Worm (Caenorhabditis elegans) whole organism, dauer: ENCODE results near the gene srh-62.

ENCODE experiments used
- unc-62 ChIP-seq: sonication (generic microtip); optimal IDR thresholded peaks from 2 replicates; lab custom pipeline; 2017; ENCODE audit warnings: missing biosample characterization, missing genetic modification reagents, missing genetic modification characterization

Gene srh-62

ce11 chrV:415072-415471, 12.1 kb upstream of the srh-62 start:
- no peak for TF ChIP-seq unc-62 (GFP tag; lab: Kevin White, UChicago)

ce11 chrV:414630-415029, 11.7 kb upstream of the srh-62 start, which contains the start of gene dod-19:
TSS of gene dod-19 (minus strand) at chrV:414759.
- TF ChIP-seq unc-62 (GFP tag; lab: Kevin White, UChicago): no peak

- no peak for TF ChIP-seq unc-62 (GFP tag; lab: Kevin White, UChicago)
Measured at ce11 chrV:412820-413219, 9.9 kb upstream of the srh-62 start.

DNA sequence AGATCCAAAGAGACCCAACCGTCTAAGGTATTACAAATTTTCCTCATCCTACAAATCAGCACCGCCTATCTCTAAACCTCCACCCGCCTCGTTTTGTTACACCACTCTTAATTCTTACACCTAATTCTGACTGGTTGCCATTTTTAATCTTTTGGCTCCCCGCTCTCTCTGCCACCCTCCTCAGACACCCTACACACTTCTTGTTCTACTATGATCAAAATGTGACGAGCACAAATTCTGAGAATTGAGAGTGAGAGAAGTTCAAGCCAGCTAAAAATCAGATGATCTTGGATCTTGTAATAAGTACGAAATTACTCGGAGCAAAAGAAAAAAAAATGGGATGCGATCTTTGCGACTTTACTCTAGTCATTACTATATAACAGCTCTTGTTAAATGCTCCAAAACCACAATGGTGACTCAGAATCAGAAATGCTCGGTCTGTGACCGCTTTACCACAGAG, 1.3 kb upstream of the srh-62 start, which contains the start of gene nhr-252:
Gene nhr-252, plus strand, starts transcription at position 410 of the 460 bp plus-strand sequence.
- no peak for TF ChIP-seq unc-62 (GFP tag; lab: Kevin White, UChicago)

DNA sequence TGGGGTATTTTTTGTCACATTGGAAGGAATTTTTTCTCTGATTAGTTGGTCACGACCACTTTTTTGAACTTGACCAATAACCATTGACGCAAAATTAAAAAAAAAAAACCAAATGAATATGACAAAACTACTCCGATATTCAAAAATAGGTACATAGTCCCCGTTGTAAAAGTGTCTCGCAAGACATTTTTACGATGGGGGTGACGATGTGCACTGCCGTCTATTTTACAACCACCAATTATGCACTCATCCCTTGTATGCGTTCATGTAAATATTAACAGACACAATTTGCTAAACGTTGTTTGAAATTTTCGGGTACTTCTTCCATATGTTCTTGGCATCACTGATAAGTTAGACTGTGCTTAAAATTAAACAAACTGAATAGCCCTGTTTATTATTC, 3.2 kb downstream of the srh-62 start, which contains the start of gene scl-27:
Gene scl-27, plus strand, starts transcription at position 301 of the 400 bp plus-strand sequence.
- no peak for TF ChIP-seq unc-62 (GFP tag; lab: Kevin White, UChicago)

ce11 chrV:396309-396708, 6.6 kb downstream of the srh-62 start, which contains the start of gene nhr-253:
TSS of gene nhr-253 (plus strand) at chrV:396593.
- TF ChIP-seq unc-62 (GFP tag; lab: Kevin White, UChicago): no peak

DNA sequence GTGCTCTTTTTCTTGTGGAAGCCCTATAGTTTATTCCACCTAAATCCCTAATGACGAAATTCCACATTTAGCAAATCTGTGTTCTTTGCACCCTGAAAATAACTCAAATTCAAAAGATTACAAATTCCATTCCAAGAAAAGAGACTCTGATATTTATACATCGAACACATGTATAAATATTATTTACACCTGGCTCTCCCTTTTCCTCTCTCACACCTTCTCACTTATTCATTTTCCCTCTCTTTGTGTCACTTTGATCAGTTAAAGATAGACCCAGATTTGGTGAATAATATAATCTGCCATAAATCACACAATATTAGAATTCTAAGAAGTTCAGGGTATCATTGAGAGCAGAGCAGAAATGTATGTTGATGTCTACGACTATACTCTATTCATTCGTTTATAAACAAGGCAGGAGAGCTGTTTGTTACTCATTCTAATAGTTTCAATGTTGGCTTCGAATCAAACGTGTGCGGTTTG, 10.7 kb downstream of the srh-62 start, which contains the start of gene nhr-254:
Gene nhr-254, plus strand, starts transcription at position 430 of the 480 bp plus-strand sequence.
- TF ChIP-seq unc-62 (GFP tag; lab: Kevin White, UChicago): no peak

ce11 chrV:388397-388796, 14.5 kb downstream of the srh-62 start, which contains the start of gene ZK6.6:
TSS of gene ZK6.6 (plus strand) at chrV:388697.
- no peak for TF ChIP-seq unc-62 (GFP tag; lab: Kevin White, UChicago)

DNA sequence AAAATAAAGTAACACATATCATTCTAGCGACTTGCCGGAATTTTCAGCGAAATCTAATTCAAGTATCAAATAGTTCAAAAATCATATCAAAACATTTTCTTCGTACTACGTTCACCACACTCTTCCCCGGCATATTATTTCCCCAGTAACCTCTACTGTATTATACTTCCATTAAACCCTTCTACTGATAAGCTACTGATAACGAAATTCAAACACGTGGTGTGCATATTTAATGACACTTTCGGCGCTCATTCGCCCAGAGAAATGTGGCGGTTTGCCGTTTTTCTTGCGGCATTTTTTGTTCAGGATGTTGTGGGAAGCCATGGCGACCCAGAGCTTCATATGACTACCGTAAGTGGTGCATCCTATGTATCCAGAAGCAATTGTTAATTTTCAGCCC, 17.4 kb downstream of the srh-62 start, which contains the start of gene lipl-5:
Gene lipl-5, plus strand, starts transcription at position 259 of the 400 bp plus-strand sequence.
- no peak for TF ChIP-seq unc-62 (GFP tag; lab: Kevin White, UChicago)

DNA sequence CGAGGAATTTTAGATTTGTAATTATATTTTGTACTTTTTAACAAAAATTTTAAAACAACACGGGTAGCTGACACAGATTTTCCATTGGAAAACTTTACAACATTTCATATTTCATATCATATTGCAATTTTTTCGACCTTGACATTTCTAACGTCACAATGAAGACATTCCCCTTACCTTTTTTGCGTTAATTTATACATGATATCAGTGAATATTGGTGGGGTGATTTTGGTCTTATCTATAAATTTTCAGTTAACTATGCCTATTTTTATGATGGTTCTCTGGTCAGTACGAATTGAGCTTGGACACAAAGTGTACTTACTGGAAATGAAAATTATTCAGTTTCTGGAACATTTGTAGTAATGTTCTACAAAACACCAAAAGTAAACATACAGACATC, 18.4 kb downstream of the srh-62 start:
- TF ChIP-seq unc-62 (GFP tag; lab: Kevin White, UChicago): no peak

- no peak for TF ChIP-seq unc-62 (GFP tag; lab: Kevin White, UChicago)
Measured at ce11 chrV:381227-381950, 21.5 kb downstream of the srh-62 start, which contains the start of gene ZK6.8. TSS of gene ZK6.8 (plus strand) at chrV:381908.

- no peak for TF ChIP-seq unc-62 (GFP tag; lab: Kevin White, UChicago)
Measured at ce11 chrV:380186-380585, 22.7 kb downstream of the srh-62 start, which contains the start of gene mltn-8. TSS of gene mltn-8 (minus strand) at chrV:380286.

ce11 chrV:378231-378630, 24.7 kb downstream of the srh-62 start:
- TF ChIP-seq unc-62 (GFP tag; lab: Kevin White, UChicago): no peak

ce11 chrV:376790-377189, 26.1 kb downstream of the srh-62 start:
- TF ChIP-seq unc-62 (GFP tag; lab: Kevin White, UChicago): no peak

DNA sequence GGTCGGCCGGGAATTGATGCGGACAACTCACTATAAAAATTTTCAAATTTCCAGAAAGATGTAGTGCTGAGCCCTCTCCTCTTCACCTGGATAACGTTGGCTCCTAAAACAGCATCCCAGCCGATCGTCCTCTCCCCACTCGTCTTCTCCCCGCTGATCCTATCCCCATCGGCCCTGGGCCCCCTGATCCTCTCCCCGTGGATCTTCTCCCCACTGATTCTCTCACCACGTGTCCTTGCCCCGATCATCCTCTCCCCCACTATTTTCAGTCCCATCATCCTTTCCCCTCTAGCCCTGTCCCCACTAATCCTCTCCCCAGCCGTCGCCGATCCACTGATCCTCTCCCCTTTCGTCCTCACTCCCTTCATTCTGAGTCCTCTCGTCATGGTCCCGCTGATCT, 29.7 kb downstream of the srh-62 start:
- no peak for TF ChIP-seq unc-62 (GFP tag; lab: Kevin White, UChicago)

- no peak for TF ChIP-seq unc-62 (GFP tag; lab: Kevin White, UChicago)
Measured at ce11 chrV:370033-370432, 32.9 kb downstream of the srh-62 start, which contains the start of gene mltn-7. TSS of gene mltn-7 (plus strand) at chrV:370333.
